Fruit fly (Drosophila melanogaster) whole organism, embryonic: ENCODE data around the gene CG8312.

ENCODE experiments used
- CG11695 ChIP-seq: fragments of 200-800 bp; sonication (Bioruptor generic); IDR thresholded peaks from 3 replicates; pipeline ENCODE4 v1.3.6; 2022; ENCODE audit warnings: missing biosample characterization, missing genetic modification characterization
- CG11696 ChIP-seq: fragments of 200-800 bp; sonication (Bioruptor generic); IDR thresholded peaks from 2 replicates; pipeline ENCODE4 v1.3.6; 2022; ENCODE audit warnings: missing biosample characterization, missing genetic modification characterization
- CG1233 ChIP-seq: fragments of 200-800 bp; sonication (Bioruptor generic); optimal IDR thresholded peaks from 4 replicates; lab custom pipeline; 2018; ENCODE audit warnings: missing biosample characterization, mild to moderate bottlenecking, missing genetic modification characterization
- CG1529 ChIP-seq: fragments of 200-800 bp; sonication (Bioruptor generic); optimal IDR thresholded peaks from 3 replicates; lab custom pipeline; 2018; ENCODE audit warnings: missing biosample characterization, missing genetic modification characterization
- CG15514 ChIP-seq: fragments of 200-800 bp; sonication (Bioruptor generic); optimal IDR thresholded peaks from 3 replicates; lab custom pipeline; 2017; ENCODE audit warnings: missing biosample characterization, missing genetic modification characterization, mild to moderate bottlenecking, moderate library complexity, missing genetic modification reagents
- CG1602 ChIP-seq: fragments of 200-800 bp; sonication (Bioruptor generic); optimal IDR thresholded peaks from 3 replicates; lab custom pipeline; 2016; ENCODE audit warnings: missing biosample characterization, missing genetic modification characterization
- CG1603 ChIP-seq: fragments of 200-800 bp; sonication (Bioruptor generic); optimal IDR thresholded peaks from 2 replicates; lab custom pipeline; 2019; ENCODE audit warnings: missing biosample characterization, mild to moderate bottlenecking, missing genetic modification characterization, moderate library complexity
- CG16863 ChIP-seq: fragments of 200-800 bp; sonication (Bioruptor generic); optimal IDR thresholded peaks from 3 replicates; lab custom pipeline; 2016; ENCODE audit warnings: missing biosample characterization, missing genetic modification characterization
- CG17359 ChIP-seq: fragments of 200-800 bp; sonication (Bioruptor generic); optimal IDR thresholded peaks from 3 replicates; lab custom pipeline; 2018; ENCODE audit warnings: missing biosample characterization, mild to moderate bottlenecking, missing genetic modification characterization, moderate library complexity
- CG17361 ChIP-seq: fragments of 200-800 bp; sonication (Bioruptor generic); IDR thresholded peaks from 3 replicates; pipeline ENCODE4 v1.3.6; 2022; ENCODE audit warnings: missing biosample characterization, missing genetic modification characterization
- CG18619 ChIP-seq: fragments of 200-800 bp; sonication (Bioruptor generic); optimal IDR thresholded peaks from 3 replicates; lab custom pipeline; 2017; ENCODE audit warnings: missing biosample characterization, mild to moderate bottlenecking, missing genetic modification characterization
- CG2120 ChIP-seq: fragments of 200-800 bp; sonication (Bioruptor generic); optimal IDR thresholded peaks from 3 replicates; lab custom pipeline; 2016; ENCODE audit warnings: missing biosample characterization, missing genetic modification characterization
- CG2875 ChIP-seq: fragments of 200-800 bp; sonication (Bioruptor generic); optimal IDR thresholded peaks from 2 replicates; lab custom pipeline; 2017; ENCODE audit warnings: missing biosample characterization, mild to moderate bottlenecking, missing genetic modification characterization, missing genetic modification reagents
- CG30403 ChIP-seq: fragments of 200-800 bp; sonication (Bioruptor generic); optimal IDR thresholded peaks from 3 replicates; lab custom pipeline; 2016; ENCODE audit warnings: missing biosample characterization, missing genetic modification characterization
- CG30431 ChIP-seq: fragments of 200-800 bp; sonication (Bioruptor generic); optimal IDR thresholded peaks from 2 replicates; lab custom pipeline; 2017; ENCODE audit warnings: missing biosample characterization, missing genetic modification characterization
- CG3065 ChIP-seq: fragments of 200-800 bp; sonication (Bioruptor generic); optimal IDR thresholded peaks from 2 replicates; lab custom pipeline; 2016; ENCODE audit warnings: missing biosample characterization, missing genetic modification characterization
- CG31365 ChIP-seq: fragments of 200-800 bp; sonication (Bioruptor generic); optimal IDR thresholded peaks from 2 replicates; lab custom pipeline; 2018; ENCODE audit warnings: missing biosample characterization, mild to moderate bottlenecking, missing genetic modification characterization
- CG42726 ChIP-seq: fragments of 200-800 bp; sonication (Bioruptor generic); IDR thresholded peaks from 2 replicates; pipeline ENCODE4 v1.3.6; 2022; ENCODE audit warnings: missing biosample characterization, missing genetic modification characterization; ENCODE audit not compliant: partially characterized antibody
- CG4424 ChIP-seq: fragments of 200-800 bp; sonication (Bioruptor generic); optimal IDR thresholded peaks from 3 replicates; lab custom pipeline; 2016; ENCODE audit warnings: missing biosample characterization, missing genetic modification characterization
- CG6765 ChIP-seq: fragments of 200-800 bp; sonication (Bioruptor generic); optimal IDR thresholded peaks from 3 replicates; lab custom pipeline; 2017; ENCODE audit warnings: missing biosample characterization, mild to moderate bottlenecking, missing genetic modification characterization
- CG7556 ChIP-seq: fragments of 200-800 bp; sonication (Bioruptor generic); optimal IDR thresholded peaks from 2 replicates; lab custom pipeline; 2017; ENCODE audit warnings: missing biosample characterization, mild to moderate bottlenecking, missing genetic modification characterization
- CG7839 ChIP-seq: fragments of 200-800 bp; sonication (Bioruptor generic); optimal IDR thresholded peaks from 3 replicates; lab custom pipeline; 2018; ENCODE audit warnings: missing biosample characterization, mild to moderate bottlenecking, missing genetic modification characterization, moderate library complexity
- CG8089 ChIP-seq: fragments of 200-800 bp; sonication (Bioruptor generic); optimal IDR thresholded peaks from 3 replicates; lab custom pipeline; 2016; ENCODE audit warnings: missing biosample characterization, missing genetic modification characterization
- CG8388 ChIP-seq: fragments of 200-800 bp; sonication (Bioruptor generic); optimal IDR thresholded peaks from 2 replicates; lab custom pipeline; 2019; ENCODE audit warnings: missing biosample characterization, mild to moderate bottlenecking, missing genetic modification characterization, moderate library complexity
- Camta ChIP-seq: fragments of 200-800 bp; sonication (Bioruptor generic); optimal IDR thresholded peaks from 2 replicates; lab custom pipeline; 2016; ENCODE audit warnings: missing biosample characterization, missing genetic modification characterization
- Chrac-16 ChIP-seq: fragments of 200-800 bp; sonication (Bioruptor generic); optimal IDR thresholded peaks from 3 replicates; lab custom pipeline; 2016; ENCODE audit warnings: missing biosample characterization, missing genetic modification characterization
- CrebB ChIP-seq: fragments of 200-800 bp; sonication (Bioruptor generic); optimal IDR thresholded peaks from 3 replicates; lab custom pipeline; 2018; ENCODE audit warnings: missing biosample characterization, mild to moderate bottlenecking, missing genetic modification characterization
- D ChIP-seq, 2 experiments: fragments of 200-800 bp in 1 of 2; fragments of >200 bp in 1 of 2; sonication (Bioruptor generic) in 1 of 2; optimal IDR thresholded peaks; 2 replicates in 1 of 2; 3 replicates in 1 of 2; lab custom pipeline; 2017; ENCODE audit warnings: mild to moderate bottlenecking in 1 of 2, missing biosample characterization in 1 of 2, missing genetic modification characterization in 1 of 2, missing genetic modification reagents in 1 of 2
- Doc2 ChIP-seq: fragments of 200-800 bp; sonication (Bioruptor generic); IDR thresholded peaks from 2 replicates; pipeline ENCODE4 v1.3.6; 2022; ENCODE audit warnings: missing biosample characterization, missing genetic modification characterization
- E2f2 ChIP-seq: fragments of 200-800 bp; sonication (Bioruptor generic); IDR thresholded peaks from 2 replicates; pipeline ENCODE4 v1.3.6; 2022; ENCODE audit warnings: missing biosample characterization, missing genetic modification characterization
- Eip74EF ChIP-seq, 2 experiments: fragments of 200-800 bp in 1 of 2; fragments of >200 bp in 1 of 2; sonication (Bioruptor generic) in 1 of 2; optimal IDR thresholded peaks; 2 replicates each; lab custom pipeline; 2017 to 2019; ENCODE audit warnings: missing biosample characterization in 2 of 2, missing genetic modification characterization in 2 of 2, mild to moderate bottlenecking in 1 of 2, moderate library complexity in 1 of 2
- Elba2 ChIP-seq: fragments of 200-800 bp; sonication (Bioruptor generic); optimal IDR thresholded peaks from 3 replicates; lab custom pipeline; 2016; ENCODE audit warnings: missing biosample characterization, missing genetic modification characterization
- Meics ChIP-seq: fragments of 200-800 bp; sonication (Bioruptor generic); optimal IDR thresholded peaks from 2 replicates; lab custom pipeline; 2017; ENCODE audit warnings: missing biosample characterization, mild to moderate bottlenecking, missing genetic modification characterization
- Mes4 ChIP-seq: fragments of 200-800 bp; sonication (Bioruptor generic); optimal IDR thresholded peaks from 2 replicates; lab custom pipeline; 2016; ENCODE audit warnings: missing biosample characterization, missing genetic modification characterization
- Mrtf ChIP-seq: fragments of 200-800 bp; sonication (Bioruptor generic); IDR thresholded peaks from 3 replicates; pipeline ENCODE4 v1.3.6; 2022; ENCODE audit warnings: missing biosample characterization, missing genetic modification characterization
- Poxn ChIP-seq: fragments of 200-800 bp; sonication (Bioruptor generic); IDR thresholded peaks from 2 replicates; pipeline ENCODE4 v1.3.6; 2022; ENCODE audit warnings: missing biosample characterization, missing genetic modification characterization
- Sox100B ChIP-seq: fragments of 200-800 bp; sonication (Bioruptor generic); optimal IDR thresholded peaks from 3 replicates; lab custom pipeline; 2018; ENCODE audit warnings: missing biosample characterization, mild to moderate bottlenecking, missing genetic modification characterization
- Taf1 ChIP-seq: fragments of 200-800 bp; sonication (Bioruptor generic); IDR thresholded peaks from 2 replicates; pipeline ENCODE4 v1.3.6; 2022; ENCODE audit warnings: missing biosample characterization, missing genetic modification characterization
- Trl ChIP-seq, 3 experiments: fragments of >200 bp in 2 of 3; fragments of 200-800 bp in 1 of 3; sonication (Bioruptor generic) in 1 of 3; optimal IDR thresholded peaks; 2 replicates in 1 of 3; 3 replicates in 2 of 3; lab custom pipeline; 2016 to 2017; ENCODE audit warnings: missing biosample characterization in 1 of 3, missing genetic modification characterization in 1 of 3
- bcd ChIP-seq: fragments of 200-800 bp; sonication (Bioruptor generic); optimal IDR thresholded peaks from 2 replicates; lab custom pipeline; 2017; ENCODE audit warnings: missing biosample characterization, mild to moderate bottlenecking, missing genetic modification characterization
- bigmax ChIP-seq: fragments of 200-800 bp; sonication (Bioruptor generic); optimal IDR thresholded peaks from 2 replicates; lab custom pipeline; 2018; ENCODE audit warnings: missing biosample characterization, mild to moderate bottlenecking, missing genetic modification characterization
- fd64A ChIP-seq: fragments of 200-800 bp; sonication (Bioruptor generic); optimal IDR thresholded peaks from 3 replicates; lab custom pipeline; 2018; ENCODE audit warnings: missing biosample characterization, mild to moderate bottlenecking, missing genetic modification characterization
- fru ChIP-seq: fragments of >200 bp; optimal IDR thresholded peaks from 2 replicates; lab custom pipeline; 2017
- inv ChIP-seq: fragments of 200-800 bp; sonication (Bioruptor generic); IDR thresholded peaks from 2 replicates; pipeline ENCODE4 v1.3.6; 2022; ENCODE audit warnings: missing biosample characterization, missing genetic modification characterization; ENCODE audit not compliant: partially characterized antibody
- slp2 ChIP-seq: fragments of 200-800 bp; sonication (Bioruptor generic); optimal IDR thresholded peaks from 2 replicates; lab custom pipeline; 2016; ENCODE audit warnings: missing biosample characterization, missing genetic modification characterization
- wdn ChIP-seq: fragments of 200-800 bp; sonication (Bioruptor generic); IDR thresholded peaks from 2 replicates; pipeline ENCODE4 v1.3.6; 2022; ENCODE audit warnings: missing biosample characterization, missing genetic modification characterization
- zfh1 ChIP-seq: fragments of 200-800 bp; sonication (Bioruptor generic); IDR thresholded peaks from 3 replicates; pipeline ENCODE4 v1.3.6; 2022; ENCODE audit warnings: missing biosample characterization, missing genetic modification characterization
- zfh2 ChIP-seq: fragments of 200-800 bp; sonication (Bioruptor generic); optimal IDR thresholded peaks from 2 replicates; lab custom pipeline; 2016; ENCODE audit warnings: missing biosample characterization, missing genetic modification characterization

CG8312 gene

dm6 chr3R:9573812-9574587, 17.1 kb upstream of the CG8312 start, which contains the start of gene CG9399:
Gene CG9399, minus strand, starts transcription at chr3R:9574211.
- TF ChIP-seq CG15514 (peak; percentile 90), zfh2 (GFP tag; lab: Kevin White, UChicago) (peak; percentile 94), Elba2 (peak; percentile 84), zfh1 (peak; percentile 99), bcd (GFP tag; lab: Kevin White, UChicago) (peak; percentile 97), CG11695 (GFP tag; lab: Robert Waterston, UW) (peak; percentile 96), Trl (optimal IDR thresholded peaks at IDR 0.05; lab: Kevin White, UChicago) (peak in 1 of 2 experiments; percentile 85), Trl (GFP tag; optimal IDR thresholded peaks at IDR 0.05; lab: Kevin White, UChicago) (peak; percentile 91), CG1602 (GFP tag; lab: Kevin White, UChicago) (peak; percentile 99), CG30431 (GFP tag; lab: Kevin White, UChicago) (peak; percentile 98), CG11696 (GFP tag; lab: Robert Waterston, UW) (peak; percentile 92), Mes4 (peak; percentile 83), CG6765 (GFP tag; lab: Kevin White, UChicago) (peak; percentile 87), Eip74EF (GFP tag; optimal IDR thresholded peaks at IDR 0.05; lab: Kevin White, UChicago) (peak in 1 of 2 experiments; percentile 99), CG7556 (GFP tag; lab: Kevin White, UChicago) (peak; percentile 97), Sox100B (GFP tag; lab: Kevin White, UChicago) (peak; percentile 95), fru (lab: Kevin White, UChicago) (no peak), wdn (GFP tag; lab: Robert Waterston, UW) (peak; percentile 92), Chrac-16 (GFP tag; lab: Kevin White, UChicago) (peak; percentile 98), D (optimal IDR thresholded peaks at IDR 0.05; lab: Kevin White, UChicago) (no peak), D (GFP tag; optimal IDR thresholded peaks at IDR 0.05; lab: Kevin White, UChicago) (peak; percentile 95), Taf1 (peak; percentile 91), fd64A (peak; percentile 84), CG4424 (peak; percentile 97), Poxn (GFP tag; lab: Robert Waterston, UW) (peak; percentile 91), CG8388 (GFP tag; lab: Kevin White, UChicago) (peak; percentile 97), CG2875 (peak; percentile 96), CG8089 (GFP tag; lab: Kevin White, UChicago) (peak; percentile 88), CG42726 (GFP tag; lab: Robert Waterston, UW) (peak; percentile 62; the same call in 1 of the 2 replicates), CG2120 (GFP tag; lab: Kevin White, UChicago) (peak; percentile 97), CG16863 (peak; percentile 93), inv (peak; percentile 44; the same call in 1 of the 2 replicates), CG17359 (tag; lab: Kevin White, UChicago) (peak; percentile 98), Meics (GFP tag; lab: Kevin White, UChicago) (peak; percentile 95), Camta (GFP tag; lab: Kevin White, UChicago) (peak; percentile 90), CG30403 (GFP tag; lab: Kevin White, UChicago) (peak; percentile 99), CG3065 (GFP tag; lab: Kevin White, UChicago) (peak; percentile 94), E2f2 (GFP tag; lab: Robert Waterston, UW) (peak; percentile 83), bigmax (GFP tag; lab: Kevin White, UChicago) (peak; percentile 71), Doc2 (GFP tag; lab: Robert Waterston, UW) (peak; percentile 85), slp2 (GFP tag; lab: Kevin White, UChicago) (peak; percentile 90), CG7839 (tag; lab: Kevin White, UChicago) (peak; percentile 96), CG31365 (peak; percentile 64), Mrtf (peak; percentile 98), CrebB (tag; lab: Kevin White, UChicago) (peak; percentile 94), CG1603 (tag; lab: Kevin White, UChicago) (peak; percentile 83), CG1529 (peak; percentile 96), CG18619 (GFP tag; lab: Kevin White, UChicago) (peak; percentile 95), CG17361 (GFP tag; lab: Robert Waterston, UW) (peak; percentile 97), CG1233 (GFP tag; lab: Kevin White, UChicago) (peak; percentile 95)
